Worm (Caenorhabditis elegans): ENCODE results near the gene ZK836.3.
A peak's percentile ranks its signal among the peaks of the same experiment; 100 is the strongest.

Gene ZK836.3

ce11 chrV:12188830-12189229 is 6.9 kb downstream of the ZK836.3 start:
- no peak for TF ChIP-seq bed-2 (GFP tag; IDR thresholded peaks at IDR 0.05)
- TF ChIP-seq C06A6.2 (GFP tag; conservative IDR thresholded peaks at IDR 0.05): no peak
- no peak for TF ChIP-seq F57A8.1 (GFP tag; optimal IDR thresholded peaks at IDR 0.05)
- TF ChIP-seq bed-1 (GFP tag; IDR thresholded peaks at IDR 0.05): no peak
- no peak for TF ChIP-seq K11D2.4 (GFP tag; IDR thresholded peaks at IDR 0.05)
- no peak for TF ChIP-seq T26A5.8 (tag; optimal IDR thresholded peaks at IDR 0.05)
- TF ChIP-seq ztf-22 (GFP tag; optimal IDR thresholded peaks at IDR 0.05): no peak
- TF ChIP-seq hlh-26 (GFP tag; conservative IDR thresholded peaks at IDR 0.05): no peak
- no peak for TF ChIP-seq sdz-38 (tag; optimal IDR thresholded peaks at IDR 0.05)
- no peak for TF ChIP-seq dox-1 (GFP tag; IDR thresholded peaks at IDR 0.05)
- no peak for TF ChIP-seq aptf-3 (GFP tag; IDR thresholded peaks at IDR 0.05)
- TF ChIP-seq nhr-80 (tag; optimal IDR thresholded peaks at IDR 0.05): no peak
- no peak for TF ChIP-seq cebp-1 (GFP tag; IDR thresholded peaks at IDR 0.05)
- TF ChIP-seq cebp-1 (tag; optimal IDR thresholded peaks at IDR 0.05): no peak
- no peak for TF ChIP-seq ceh-79 (tag; optimal IDR thresholded peaks at IDR 0.05)
- no peak for TF ChIP-seq attf-5 (GFP tag; optimal IDR thresholded peaks at IDR 0.05)

ce11 chrV:12187344-12187743 is 8.4 kb downstream of the ZK836.3 start, which contains the start of gene ZK863.8:
Gene ZK863.8, minus strand, starts transcription at chrV:12187516.
- TF ChIP-seq madf-10 (tag; optimal IDR thresholded peaks at IDR 0.05) (no peak), tlf-1 (GFP tag; optimal IDR thresholded peaks at IDR 0.05) (no peak), zim-3 (tag; optimal IDR thresholded peaks at IDR 0.05) (no peak), C06A6.2 (GFP tag; conservative IDR thresholded peaks at IDR 0.05) (no peak), ets-4 (GFP tag; optimal IDR thresholded peaks at IDR 0.05) (no peak), ZK185.1 (tag; optimal IDR thresholded peaks at IDR 0.05; ENCODE audit: poor library complexity, severe bottlenecking) (no peak), madf-6 (GFP tag; IDR thresholded peaks at IDR 0.05) (no peak), K12H6.12 (tag; optimal IDR thresholded peaks at IDR 0.05) (no peak), F57C9.4 (tag; optimal IDR thresholded peaks at IDR 0.05) (no peak), F39B2.1 (GFP tag; IDR thresholded peaks at IDR 0.05) (no peak), mel-28 (tag; optimal IDR thresholded peaks at IDR 0.05; ENCODE audit: borderline replicate concordance) (no peak), nhr-120 (GFP tag; IDR thresholded peaks at IDR 0.05) (no peak), ceh-91 (GFP tag; IDR thresholded peaks at IDR 0.05) (no peak)

DNA sequence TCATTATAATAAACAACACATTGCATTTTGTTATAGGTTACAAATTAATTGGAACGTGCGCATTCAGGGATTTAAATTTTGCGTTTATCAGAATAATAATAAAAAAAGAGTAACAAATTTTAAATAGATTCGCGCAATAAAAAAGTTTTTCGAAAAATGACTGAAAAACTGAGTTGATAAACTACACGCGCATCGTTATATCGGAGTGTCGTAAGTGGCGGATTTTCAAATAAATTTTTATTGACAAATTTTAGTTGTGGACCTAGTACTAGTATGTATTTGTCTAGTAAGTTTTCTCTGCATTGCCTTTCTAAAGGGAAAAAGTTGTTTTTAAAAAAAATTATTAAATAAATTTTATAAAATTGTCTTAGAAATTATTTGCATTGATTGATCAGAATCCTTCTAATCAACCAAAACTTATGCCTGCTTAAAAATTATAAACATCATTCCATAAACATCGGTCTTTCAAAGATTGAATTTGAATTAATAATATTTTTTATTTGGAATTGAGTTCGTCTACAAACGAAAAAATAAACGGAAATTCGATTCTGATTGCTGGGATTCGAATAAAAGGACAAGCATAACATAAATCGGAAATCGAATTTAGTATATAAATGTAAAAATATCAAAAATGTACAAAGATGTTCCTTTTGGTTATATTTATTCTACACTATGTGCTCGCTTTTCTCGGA is 11.3 kb downstream of the ZK836.3 start, which contains the start of gene srd-4:
TSS of gene srd-4 (plus strand) at position 642 of the 692 bp plus-strand sequence.
- TF ChIP-seq Y95B8A.8 (GFP tag; IDR thresholded peaks at IDR 0.05) (no peak), lin-54 (GFP tag; optimal IDR thresholded peaks at IDR 0.05) (peak; percentile 81), athp-1 (tag; optimal IDR thresholded peaks at IDR 0.05) (no peak), attf-3 (GFP tag; conservative IDR thresholded peaks at IDR 0.05) (peak; percentile 90), egrh-3 (GFP tag; IDR thresholded peaks at IDR 0.05) (no peak), sea-2 (GFP tag; IDR thresholded peaks at IDR 0.05) (no peak), B0035.1 (tag; optimal IDR thresholded peaks at IDR 0.05) (no peak), lsl-1 (GFP tag; optimal IDR thresholded peaks at IDR 0.05) (no peak), F57A8.1 (GFP tag; optimal IDR thresholded peaks at IDR 0.05) (no peak), lin-35 (GFP tag; optimal IDR thresholded peaks at IDR 0.05) (peak in 1 of 3 experiments; percentile 55), ama-1 (optimal IDR thresholded peaks at IDR 0.05) (no peak), ama-1 (GFP tag; optimal IDR thresholded peaks at IDR 0.05) (no peak), madf-6 (GFP tag; IDR thresholded peaks at IDR 0.05) (no peak), C06A6.2 (GFP tag; conservative IDR thresholded peaks at IDR 0.05) (no peak), T07F8.4 (tag; optimal IDR thresholded peaks at IDR 0.05) (no peak), sptf-2 (GFP tag; optimal IDR thresholded peaks at IDR 0.05) (no peak), efl-1 (GFP tag; optimal IDR thresholded peaks at IDR 0.05) (peak; percentile 47), ZK185.1 (tag; optimal IDR thresholded peaks at IDR 0.05; ENCODE audit: poor library complexity, severe bottlenecking) (no peak), unc-62 (GFP tag; optimal IDR thresholded peaks at IDR 0.05) (no peak), aptf-3 (GFP tag; IDR thresholded peaks at IDR 0.05) (no peak), attf-5 (GFP tag; optimal IDR thresholded peaks at IDR 0.05) (no peak), cebp-1 (GFP tag; IDR thresholded peaks at IDR 0.05) (no peak), cebp-1 (tag; optimal IDR thresholded peaks at IDR 0.05) (no peak), rec-8 (tag; optimal IDR thresholded peaks at IDR 0.05) (no peak), ztf-28 (GFP tag; IDR thresholded peaks at IDR 0.05) (no peak), chd-7 (tag; optimal IDR thresholded peaks at IDR 0.05) (no peak)

Data from whole organism, young adult.